Worm (Caenorhabditis elegans): ENCODE measurements around the gene bcat-1.

Gene bcat-1

ce11 chrX:12874798-12875342 lies 2.4 kb upstream of the bcat-1 start:
- TF ChIP-seq lin-13 (GFP tag; optimal IDR thresholded peaks at IDR 0.05) (no peak), mep-1 (tag; optimal IDR thresholded peaks at IDR 0.05) (no peak), nhr-71 (tag; optimal IDR thresholded peaks at IDR 0.05) (no peak), swsn-7 (tag; optimal IDR thresholded peaks at IDR 0.05) (no peak), egl-13 (tag; optimal IDR thresholded peaks at IDR 0.05) (no peak), lin-14 (GFP tag; optimal IDR thresholded peaks at IDR 0.05) (no peak), sox-4 (tag; optimal IDR thresholded peaks at IDR 0.05) (no peak), blmp-1 (tag; optimal IDR thresholded peaks at IDR 0.05) (peak; percentile 57), nhr-85 (tag) (peak; percentile 77), nhr-11 (tag; optimal IDR thresholded peaks at IDR 0.05) (no peak), nhr-77 (tag; optimal IDR thresholded peaks at IDR 0.05) (no peak), snu-23 (GFP tag; optimal IDR thresholded peaks at IDR 0.05) (no peak), pqm-1 (tag; optimal IDR thresholded peaks at IDR 0.05) (no peak), ztf-4 (tag; optimal IDR thresholded peaks at IDR 0.05) (no peak), dsc-1 (tag; optimal IDR thresholded peaks at IDR 0.05) (no peak), F16B12.6 (tag; optimal IDR thresholded peaks at IDR 0.05) (no peak), vab-15 (tag; optimal IDR thresholded peaks at IDR 0.05) (no peak), elt-3 (tag; optimal IDR thresholded peaks at IDR 0.05) (peak in 1 of 6 experiments; percentile 28), rnt-1 (tag; optimal IDR thresholded peaks at IDR 0.05) (peak; percentile 12), pax-3 (tag; optimal IDR thresholded peaks at IDR 0.05) (no peak), irx-1 (tag; optimal IDR thresholded peaks at IDR 0.05) (no peak), fkh-10 (GFP tag; optimal IDR thresholded peaks at IDR 0.05) (no peak), Y116A8C.19 (tag; optimal IDR thresholded peaks at IDR 0.05; ENCODE audit: borderline replicate concordance) (no peak), nhr-237 (tag; optimal IDR thresholded peaks at IDR 0.05) (no peak), mab-9 (GFP tag; IDR thresholded peaks at IDR 0.05) (no peak)

DNA sequence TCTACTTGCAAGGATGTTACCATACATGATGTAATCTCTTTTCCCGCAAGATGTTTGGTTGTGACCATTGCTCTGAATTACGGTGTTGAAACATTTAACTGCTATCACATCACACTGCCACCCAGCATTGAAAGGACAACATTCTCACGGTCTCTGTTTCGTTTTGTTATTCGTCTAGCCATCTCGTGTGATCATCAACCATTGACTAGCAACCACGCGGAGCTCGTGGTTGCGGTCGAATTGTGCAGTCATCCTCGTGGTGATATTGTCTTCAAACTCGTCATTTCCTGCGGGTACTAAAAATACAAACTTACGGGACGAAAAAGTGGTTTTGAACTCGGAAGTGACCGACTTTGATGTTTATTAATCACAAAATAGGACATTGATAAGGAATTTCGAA lies 1.6 kb upstream of the bcat-1 start:
- TF ChIP-seq hlh-4 (tag; optimal IDR thresholded peaks at IDR 0.05): no peak
- TF ChIP-seq zag-1 (tag; optimal IDR thresholded peaks at IDR 0.05): no peak
- no peak for TF ChIP-seq ces-1 (GFP tag; optimal IDR thresholded peaks at IDR 0.05)
- no peak for TF ChIP-seq lin-13 (GFP tag; optimal IDR thresholded peaks at IDR 0.05)
- TF ChIP-seq alr-1 (tag; optimal IDR thresholded peaks at IDR 0.05; ENCODE audit: borderline replicate concordance): no peak
- no peak for TF ChIP-seq ceh-82 (tag; optimal IDR thresholded peaks at IDR 0.05)
- TF ChIP-seq vab-15 (tag; optimal IDR thresholded peaks at IDR 0.05): no peak
- no peak for TF ChIP-seq unc-62 (GFP tag; optimal IDR thresholded peaks at IDR 0.05)
- no peak for TF ChIP-seq xbp-1 (tag; optimal IDR thresholded peaks at IDR 0.05)
- TF ChIP-seq tbx-2 (tag; optimal IDR thresholded peaks at IDR 0.05): no peak
- TF ChIP-seq nhr-71 (tag; optimal IDR thresholded peaks at IDR 0.05): peak; percentile 72
- no peak for TF ChIP-seq mep-1 (tag; optimal IDR thresholded peaks at IDR 0.05)
- TF ChIP-seq egl-27 (tag; optimal IDR thresholded peaks at IDR 0.05): no peak
- no peak for TF ChIP-seq swsn-7 (tag; optimal IDR thresholded peaks at IDR 0.05)
- TF ChIP-seq jun-1 (tag; optimal IDR thresholded peaks at IDR 0.05): no peak
- TF ChIP-seq mef-2 (tag; optimal IDR thresholded peaks at IDR 0.05): no peak
- TF ChIP-seq dsc-1 (tag; optimal IDR thresholded peaks at IDR 0.05): no peak
- TF ChIP-seq pax-3 (tag; optimal IDR thresholded peaks at IDR 0.05): no peak
- TF ChIP-seq egl-13 (tag; optimal IDR thresholded peaks at IDR 0.05): no peak
- TF ChIP-seq grh-1 (GFP tag; IDR thresholded peaks at IDR 0.05): no peak
- TF ChIP-seq mab-9 (GFP tag; IDR thresholded peaks at IDR 0.05): no peak
- no peak for TF ChIP-seq ceh-63 (GFP tag; optimal IDR thresholded peaks at IDR 0.05)
- TF ChIP-seq ceh-88 (GFP tag; IDR thresholded peaks at IDR 0.05): no peak
- no peak for TF ChIP-seq C04F5.9 (tag; optimal IDR thresholded peaks at IDR 0.05)
- no peak for TF ChIP-seq sox-4 (tag; optimal IDR thresholded peaks at IDR 0.05)
- TF ChIP-seq nhr-237 (tag; optimal IDR thresholded peaks at IDR 0.05): no peak
- TF ChIP-seq nhr-11 (tag; optimal IDR thresholded peaks at IDR 0.05): no peak
- no peak for TF ChIP-seq ets-5 (GFP tag; IDR thresholded peaks at IDR 0.05)
- no peak for TF ChIP-seq C34B4.2 (tag; optimal IDR thresholded peaks at IDR 0.05)
- no peak for TF ChIP-seq unc-30 (tag; optimal IDR thresholded peaks at IDR 0.05)
- peak; percentile 18 for TF ChIP-seq skn-1 (tag; optimal IDR thresholded peaks at IDR 0.05)
- TF ChIP-seq nhr-47 (tag; optimal IDR thresholded peaks at IDR 0.05): no peak
- TF ChIP-seq aha-1 (tag; optimal IDR thresholded peaks at IDR 0.05): no peak
- TF ChIP-seq hlh-17 (GFP tag; optimal IDR thresholded peaks at IDR 0.05; ENCODE audit: borderline replicate concordance): no peak
- peak; percentile 17 for TF ChIP-seq fkh-10 (GFP tag; optimal IDR thresholded peaks at IDR 0.05)
- no peak for TF ChIP-seq efl-1 (optimal IDR thresholded peaks at IDR 0.05)
- TF ChIP-seq efl-1 (GFP tag; optimal IDR thresholded peaks at IDR 0.05 in 1 of 2): peak in 1 of 2 experiments; percentile 28
- TF ChIP-seq tlp-1 (tag; optimal IDR thresholded peaks at IDR 0.05): no peak
- no peak for TF ChIP-seq zip-4 (GFP tag; optimal IDR thresholded peaks at IDR 0.05)
- peak; percentile 41 for TF ChIP-seq lin-14 (GFP tag; optimal IDR thresholded peaks at IDR 0.05)

All from whole organism, L1 larva.